Worm (Caenorhabditis elegans) whole organism, young adult: ENCODE measurements around the gene sra-8.

Experiments
- B0019.2 ChIP-seq: fragments of 200-800 bp; sonication (Bioruptor generic); conservative IDR thresholded peaks from 2 replicates; pipeline ENCODE4 v1.3.6; 2022; ENCODE audit warnings: missing genetic modification reagents, missing genetic modification characterization, missing compliant biosample characterization
- B0035.1 ChIP-seq: sonication (generic microtip); optimal IDR thresholded peaks from 2 replicates; lab custom pipeline; 2016; ENCODE audit warnings: missing genetic modification characterization, mild to moderate bottlenecking, missing compliant biosample characterization, missing genotype, missing genetic modification reagents
- F23B12.7 ChIP-seq: sonication (generic microtip); optimal IDR thresholded peaks from 2 replicates; lab custom pipeline; 2017; ENCODE audit warnings: missing genetic modification characterization, mild to moderate bottlenecking, missing compliant biosample characterization, antibody characterized with exemption, moderate library complexity; ENCODE audit not compliant: insufficient read depth
- F55B11.4 ChIP-seq: sonication (generic microtip); optimal IDR thresholded peaks from 2 replicates; lab custom pipeline; 2016; ENCODE audit warnings: missing compliant biosample characterization, missing genetic modification characterization, borderline replicate concordance; ENCODE audit not compliant: insufficient read depth
- F57A8.1 ChIP-seq: fragments of 200-800 bp; sonication (Bioruptor generic); optimal IDR thresholded peaks from 2 replicates; lab custom pipeline; 2018; ENCODE audit warnings: mild to moderate bottlenecking, missing genetic modification characterization, moderate library complexity, missing compliant biosample characterization
- K11D2.4 ChIP-seq: fragments of 200-800 bp; sonication (Bioruptor generic); IDR thresholded peaks from 2 replicates; pipeline ENCODE4 v1.3.6; 2022; ENCODE audit warnings: missing genetic modification reagents, missing genetic modification characterization, missing compliant biosample characterization
- Y53F4B.3 ChIP-seq: fragments of 200-800 bp; sonication (Bioruptor generic); IDR thresholded peaks from 2 replicates; pipeline ENCODE4 v1.3.6; 2022; ENCODE audit warnings: missing genetic modification reagents, missing genetic modification characterization, missing compliant biosample characterization
- Y79H2A.3 ChIP-seq: fragments of 200-800 bp; sonication (Bioruptor generic); conservative IDR thresholded peaks from 2 replicates; pipeline ENCODE4 v1.3.6; 2022; ENCODE audit warnings: missing genetic modification reagents, missing genetic modification characterization, missing compliant biosample characterization
- attf-3 ChIP-seq: fragments of 200-800 bp; sonication (Bioruptor generic); conservative IDR thresholded peaks from 2 replicates; pipeline ENCODE4 v1.3.6; 2022; ENCODE audit warnings: missing genetic modification reagents, missing genetic modification characterization, missing compliant biosample characterization
- bed-1 ChIP-seq: fragments of 200-800 bp; sonication (Bioruptor generic); IDR thresholded peaks from 2 replicates; pipeline ENCODE4 v1.3.6; 2022; ENCODE audit warnings: missing genetic modification reagents, missing genetic modification characterization, missing compliant biosample characterization
- bed-2 ChIP-seq: fragments of 200-800 bp; sonication (Bioruptor generic); IDR thresholded peaks from 2 replicates; pipeline ENCODE4 v1.3.6; 2022; ENCODE audit warnings: missing genetic modification reagents, missing genetic modification characterization, missing compliant biosample characterization
- cebp-1 ChIP-seq, 2 experiments: fragments of 200-800 bp in 1 of 2; sonication (Bioruptor generic) in 1 of 2; sonication (generic microtip) in 1 of 2; IDR thresholded peaks in 1 of 2; optimal IDR thresholded peaks in 1 of 2; 2 replicates each; pipeline versions ENCODE4 v1.3.6 to Lab custom; 2017 to 2022; ENCODE audit warnings: missing compliant biosample characterization in 2 of 2, missing genetic modification characterization in 2 of 2, mild to moderate bottlenecking in 1 of 2, missing genetic modification reagents in 1 of 2, moderate library complexity in 1 of 2
- cebp-2 ChIP-seq: fragments of 200-800 bp; sonication (Bioruptor generic); IDR thresholded peaks from 2 replicates; pipeline ENCODE4 v1.3.6; 2022; ENCODE audit warnings: missing genetic modification characterization, missing compliant biosample characterization
- ceh-100 ChIP-seq: fragments of 200-800 bp; sonication (Bioruptor generic); IDR thresholded peaks from 2 replicates; pipeline ENCODE4 v1.3.6; 2022; ENCODE audit warnings: missing genetic modification reagents, missing genetic modification characterization, missing compliant biosample characterization
- ceh-27 ChIP-seq: fragments of 200-800 bp; sonication (Bioruptor generic); optimal IDR thresholded peaks from 2 replicates; lab custom pipeline; 2018; ENCODE audit warnings: mild to moderate bottlenecking, missing genetic modification characterization, moderate library complexity, missing compliant biosample characterization
- die-1 ChIP-seq: sonication (generic microtip); optimal IDR thresholded peaks from 2 replicates; lab custom pipeline; 2016; ENCODE audit warnings: missing genotype, mild to moderate bottlenecking, missing genetic modification characterization, missing compliant biosample characterization
- fkh-3 ChIP-seq: sonication (generic microtip); optimal IDR thresholded peaks from 2 replicates; lab custom pipeline; 2016; ENCODE audit warnings: mild to moderate bottlenecking, missing genetic modification characterization, missing compliant biosample characterization
- him-1 ChIP-seq: sonication (generic microtip); optimal IDR thresholded peaks from 2 replicates; lab custom pipeline; 2016; ENCODE audit warnings: missing genotype, missing genetic modification reagents, missing genetic modification characterization, missing compliant biosample characterization
- hmg-1.2 ChIP-seq: fragments of 200-800 bp; sonication (Bioruptor generic); IDR thresholded peaks from 2 replicates; pipeline ENCODE4 v1.3.6; 2022; ENCODE audit warnings: missing genetic modification reagents, missing genetic modification characterization, missing compliant biosample characterization
- lag-1 ChIP-seq: fragments of 200-800 bp; sonication (Bioruptor generic); IDR thresholded peaks from 2 replicates; pipeline ENCODE4 v1.3.6; 2022; ENCODE audit warnings: missing genetic modification reagents, missing genetic modification characterization, missing compliant biosample characterization
- let-607 ChIP-seq, 2 experiments: fragments of 200-800 bp in 1 of 2; sonication (Bioruptor generic) in 1 of 2; sonication (generic microtip) in 1 of 2; optimal IDR thresholded peaks; 2 replicates each; lab custom pipeline; 2016 to 2018; ENCODE audit warnings: mild to moderate bottlenecking in 2 of 2, missing compliant biosample characterization in 2 of 2, missing genetic modification characterization in 2 of 2, moderate library complexity in 2 of 2, missing genotype in 1 of 2
- lin-40 ChIP-seq: sonication (generic microtip); optimal IDR thresholded peaks from 2 replicates; lab custom pipeline; 2016; ENCODE audit warnings: missing genetic modification characterization, mild to moderate bottlenecking, missing compliant biosample characterization, missing genotype, missing genetic modification reagents
- lsy-27 ChIP-seq: sonication (generic microtip); optimal IDR thresholded peaks from 2 replicates; lab custom pipeline; 2017; ENCODE audit warnings: missing genetic modification characterization, mild to moderate bottlenecking, missing compliant biosample characterization, antibody characterized with exemption, missing genotype, borderline replicate concordance; ENCODE audit not compliant: insufficient read depth
- madf-10 ChIP-seq: sonication (generic microtip); optimal IDR thresholded peaks from 2 replicates; lab custom pipeline; 2016; ENCODE audit warnings: mild to moderate bottlenecking, missing genetic modification characterization, missing compliant biosample characterization
- madf-8 ChIP-seq: fragments of 200-800 bp; sonication (Bioruptor generic); conservative IDR thresholded peaks from 2 replicates; pipeline ENCODE4 v1.3.6; 2022; ENCODE audit warnings: missing genetic modification reagents, missing genetic modification characterization, missing compliant biosample characterization
- mxl-1 ChIP-seq: sonication (generic microtip); optimal IDR thresholded peaks from 2 replicates; lab custom pipeline; 2016; ENCODE audit warnings: missing genetic modification characterization, missing compliant biosample characterization
- nhr-90 ChIP-seq: sonication (generic microtip); optimal IDR thresholded peaks from 2 replicates; lab custom pipeline; 2016; ENCODE audit warnings: missing genotype, mild to moderate bottlenecking, missing genetic modification characterization, missing compliant biosample characterization
- rec-8 ChIP-seq, 2 experiments: sonication (generic microtip); optimal IDR thresholded peaks; 2 replicates each; lab custom pipeline; 2016; ENCODE audit warnings: mild to moderate bottlenecking in 2 of 2, missing genetic modification characterization in 2 of 2, missing genetic modification reagents in 2 of 2, missing genotype in 2 of 2, missing biosample characterization in 1 of 2, missing compliant biosample characterization in 1 of 2, moderate library complexity in 1 of 2
- repo-1 ChIP-seq: sonication (generic microtip); optimal IDR thresholded peaks from 2 replicates; lab custom pipeline; 2017; ENCODE audit warnings: mild to moderate bottlenecking, missing genetic modification characterization, missing compliant biosample characterization
- sdz-38 ChIP-seq: sonication (generic microtip); optimal IDR thresholded peaks from 2 replicates; lab custom pipeline; 2016; ENCODE audit warnings: missing genotype, missing genetic modification characterization, missing compliant biosample characterization
- sea-2 ChIP-seq: fragments of 200-800 bp; sonication (Bioruptor generic); IDR thresholded peaks from 2 replicates; pipeline ENCODE4 v1.3.6; 2022; ENCODE audit warnings: missing genetic modification characterization, missing compliant biosample characterization
- snpc-3.4 ChIP-seq: sonication (generic microtip); optimal IDR thresholded peaks from 2 replicates; lab custom pipeline; 2017; ENCODE audit warnings: missing genetic modification characterization, mild to moderate bottlenecking, missing compliant biosample characterization, antibody characterized with exemption, moderate library complexity, missing genotype, missing genetic modification reagents
- somi-1 ChIP-seq: fragments of 200-800 bp; sonication (Bioruptor generic); optimal IDR thresholded peaks from 2 replicates; lab custom pipeline; 2018; ENCODE audit warnings: mild to moderate bottlenecking, missing genetic modification characterization, missing compliant biosample characterization
- tbp1 ChIP-seq: fragments of 200-800 bp; sonication (Bioruptor generic); optimal IDR thresholded peaks from 2 replicates; lab custom pipeline; 2018; ENCODE audit warnings: mild to moderate bottlenecking, missing genetic modification characterization, missing compliant biosample characterization
- unc-130 ChIP-seq: sonication (generic microtip); optimal IDR thresholded peaks from 2 replicates; lab custom pipeline; 2016; ENCODE audit warnings: missing genetic modification reagents, missing genetic modification characterization, missing compliant biosample characterization
- xnd-1 ChIP-seq: sonication (generic microtip); optimal IDR thresholded peaks from 2 replicates; lab custom pipeline; 2016; ENCODE audit warnings: missing genotype, missing genetic modification reagents, missing genetic modification characterization, missing compliant biosample characterization
- ztf-25 ChIP-seq: fragments of 200-800 bp; sonication (Bioruptor generic); IDR thresholded peaks from 2 replicates; pipeline ENCODE4 v1.3.6; 2022; ENCODE audit warnings: missing genetic modification reagents, missing genetic modification characterization, missing compliant biosample characterization
- ztf-6 ChIP-seq: fragments of 200-800 bp; sonication (Bioruptor generic); IDR thresholded peaks from 2 replicates; pipeline ENCODE4 v1.3.6; 2022; ENCODE audit warnings: missing genetic modification reagents, missing genetic modification characterization, missing compliant biosample characterization

The sra-8 gene

DNA sequence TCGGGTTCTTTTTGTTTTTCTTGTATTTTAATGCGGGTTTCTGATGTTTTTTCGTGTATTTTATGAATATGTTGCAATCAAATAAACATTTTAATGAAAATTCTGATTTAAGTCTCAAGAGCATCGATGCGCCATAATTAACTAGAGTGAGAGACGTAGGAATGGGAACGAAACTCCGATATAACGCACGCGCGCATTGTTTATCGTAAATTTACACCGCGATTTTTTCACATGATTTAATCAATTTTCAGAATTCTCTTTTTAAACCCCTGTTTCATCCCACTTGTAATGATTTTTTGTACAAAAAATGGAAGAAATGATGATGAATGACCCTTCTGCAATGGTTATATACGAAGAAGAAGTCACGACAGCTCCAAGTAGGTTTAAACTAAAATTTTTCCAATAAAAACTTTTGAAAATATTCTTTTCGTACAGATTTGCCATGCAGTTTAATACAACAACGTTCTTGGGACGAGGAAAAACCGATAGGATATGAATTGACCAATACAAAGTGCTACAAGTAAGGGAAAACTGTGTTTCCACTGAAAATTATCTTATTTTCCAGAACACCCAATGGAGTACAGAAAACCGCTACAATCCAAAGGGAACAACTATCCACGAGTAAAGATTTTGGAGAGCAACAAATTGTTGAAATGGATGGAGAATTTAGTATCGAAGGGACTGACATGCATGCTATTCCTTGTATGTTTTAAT, 20.1 kb downstream of the sra-8 start, which contains the start of gene zfp-2:
Gene zfp-2 (plus strand): TSS at position 214 of the 714 bp plus-strand sequence.
- TF ChIP-seq die-1 (tag; lab: Kevin White, UChicago) (no peak), attf-3 (GFP tag; lab: Robert Waterston, UW) (peak; percentile 90)

DNA sequence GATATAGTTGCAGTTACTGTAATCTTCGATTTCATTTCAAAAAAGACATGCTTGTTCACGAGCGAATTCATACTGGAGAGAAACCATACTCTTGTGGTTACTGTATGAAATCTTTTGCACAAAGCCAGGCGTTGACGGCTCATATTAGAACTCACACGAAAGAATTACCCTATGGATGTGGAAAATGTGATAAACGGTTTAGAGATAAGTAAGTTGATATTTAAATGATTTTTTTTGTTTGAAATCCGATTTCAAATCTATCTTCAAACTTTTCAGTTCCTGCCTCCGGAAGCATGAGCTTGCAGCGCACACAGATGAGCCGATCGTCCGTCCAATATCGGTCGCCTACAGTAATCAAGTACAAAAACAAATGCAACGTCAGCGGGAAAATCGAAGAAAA, 21.4 kb downstream of the sra-8 start:
- TF ChIP-seq lag-1 (GFP tag; lab: Robert Waterston, UW) (no peak), sdz-38 (tag; lab: Kevin White, UChicago) (no peak), mxl-1 (tag; lab: Kevin White, UChicago) (no peak), ztf-25 (GFP tag; lab: Robert Waterston, UW) (no peak), lin-40 (tag; lab: Kevin White, UChicago) (no peak)
- TF ChIP-seq, all 124 proteins: peak for 0

DNA sequence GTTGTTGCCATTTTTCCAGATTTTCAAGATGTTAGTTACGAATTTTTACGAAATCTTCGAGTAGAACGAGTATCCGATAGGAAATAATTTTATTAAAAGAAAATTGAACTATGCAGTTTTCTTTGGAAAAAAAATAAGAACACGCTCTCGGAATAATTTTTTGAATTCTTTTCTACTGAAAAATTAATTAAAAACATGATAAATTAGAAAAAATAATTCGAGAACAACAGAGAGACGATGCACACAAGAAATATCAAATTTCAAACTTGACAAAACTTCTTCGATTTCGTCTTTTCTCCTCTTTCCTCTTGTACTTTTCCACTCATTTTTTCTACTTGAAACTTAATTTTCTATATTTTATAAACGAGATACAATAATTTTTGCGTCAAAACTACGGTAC, 22.4 kb downstream of the sra-8 start, which contains the start of gene F35H8.4:
Gene F35H8.4 (minus strand): TSS at position 101 of the 400 bp plus-strand sequence.
- TF ChIP-seq bed-2 (GFP tag; lab: Robert Waterston, UW) (no peak), tbp1 (GFP tag; lab: Kevin White, UChicago) (no peak), F55B11.4 (tag; lab: Kevin White, UChicago) (no peak), bed-1 (GFP tag; lab: Robert Waterston, UW) (no peak), nhr-90 (tag; lab: Kevin White, UChicago) (no peak), rec-8 (tag; optimal IDR thresholded peaks at IDR 0.05; lab: Kevin White, UChicago) (no peak), lsy-27 (tag; lab: Kevin White, UChicago) (no peak), cebp-2 (GFP tag; lab: Robert Waterston, UW) (no peak), let-607 (tag; optimal IDR thresholded peaks at IDR 0.05; lab: Kevin White, UChicago) (no peak)
- TF ChIP-seq, all 124 proteins: peak for 0

DNA sequence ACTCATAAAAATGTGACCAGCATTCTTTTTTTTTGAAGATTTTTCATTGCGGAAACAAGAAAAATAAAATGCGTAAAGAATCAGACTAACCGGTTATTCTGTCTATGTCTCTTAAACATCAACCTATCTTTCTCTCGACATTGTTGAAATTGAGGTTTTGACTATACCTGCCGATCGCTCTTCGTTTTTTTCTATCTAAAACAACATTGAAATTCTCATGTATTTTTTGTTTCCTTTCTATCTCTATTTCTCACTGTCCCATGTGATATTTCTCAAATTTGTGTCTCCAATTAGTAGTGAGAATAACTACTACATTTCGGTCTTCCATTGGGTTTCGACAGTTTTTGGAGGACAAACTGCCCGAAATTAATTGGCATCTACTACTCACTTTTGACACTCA, 23.4 kb downstream of the sra-8 start:
- TF ChIP-seq ceh-27 (GFP tag; lab: Kevin White, UChicago) (peak; percentile 23), sea-2 (GFP tag; lab: Robert Waterston, UW) (no peak), lin-40 (tag; lab: Kevin White, UChicago) (peak; percentile 12)

DNA sequence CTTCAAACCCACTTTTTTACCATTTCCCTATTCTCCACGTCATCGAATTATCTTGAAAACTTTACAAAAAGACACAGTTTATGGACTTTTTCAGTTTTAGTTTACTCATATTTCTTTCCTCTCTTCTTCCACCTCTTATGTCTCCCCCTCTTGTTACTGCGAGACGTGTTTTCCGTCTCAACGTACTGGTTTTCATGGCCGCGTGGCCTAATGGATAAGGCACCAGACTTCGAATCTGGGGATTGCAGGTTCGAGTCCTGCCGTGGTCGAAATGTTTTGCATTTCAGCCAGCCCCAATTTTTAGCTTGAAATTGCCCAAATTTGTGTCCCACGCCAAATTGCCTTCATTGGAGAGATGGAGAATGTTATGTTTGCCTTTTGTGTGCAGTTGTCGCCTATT, 28.5 kb downstream of the sra-8 start:
- TF ChIP-seq unc-130 (GFP tag; lab: Kevin White, UChicago): peak; percentile 49
- TF ChIP-seq B0035.1 (tag; lab: Kevin White, UChicago): peak; percentile 32
- 0 out of 2 replicates have a peak, but pooled peaks have one; percentile 55 for TF ChIP-seq K11D2.4 (GFP tag; lab: Robert Waterston, UW)
- no peak for TF ChIP-seq Y53F4B.3 (GFP tag; lab: Robert Waterston, UW)
- TF ChIP-seq ceh-100: peak; percentile 68
- peak; percentile 90 for TF ChIP-seq die-1 (tag; lab: Kevin White, UChicago)
- TF ChIP-seq him-1 (tag; lab: Kevin White, UChicago): peak; percentile 98
- no peak for TF ChIP-seq cebp-1 (GFP tag; IDR thresholded peaks at IDR 0.05; lab: Robert Waterston, UW)
- TF ChIP-seq cebp-1 (tag; optimal IDR thresholded peaks at IDR 0.05; lab: Kevin White, UChicago): peak; percentile 73
- peak; percentile 16; the same call in 1 of the 2 replicates for TF ChIP-seq ztf-6 (GFP tag; lab: Robert Waterston, UW)
- peak; percentile 5 for TF ChIP-seq repo-1 (tag; lab: Kevin White, UChicago)
- TF ChIP-seq F57A8.1 (GFP tag; lab: Kevin White, UChicago): peak; percentile 90
- peak; percentile 7 for TF ChIP-seq fkh-3 (tag; lab: Kevin White, UChicago)
- TF ChIP-seq madf-8 (GFP tag; lab: Robert Waterston, UW): 0 out of 2 replicates have a peak, but pooled peaks have one; percentile 32
- 0 out of 2 replicates have a peak, but pooled peaks have one; percentile 51 for TF ChIP-seq Y79H2A.3 (GFP tag; lab: Robert Waterston, UW)
- peak; percentile 72 for TF ChIP-seq hmg-1.2
- no peak for TF ChIP-seq B0019.2 (GFP tag; lab: Robert Waterston, UW)
- TF ChIP-seq F23B12.7 (tag; lab: Kevin White, UChicago): peak; percentile 84
- TF ChIP-seq xnd-1 (tag; lab: Kevin White, UChicago): no peak
- TF ChIP-seq somi-1 (GFP tag; lab: Kevin White, UChicago): peak; percentile 65
- peak; percentile 88 for TF ChIP-seq snpc-3.4 (tag; lab: Kevin White, UChicago)
- peak; percentile 53 for TF ChIP-seq madf-10 (tag; lab: Kevin White, UChicago)
